Fruit fly (Drosophila melanogaster): ENCODE measurements around the gene Pgant35A.

DNA sequence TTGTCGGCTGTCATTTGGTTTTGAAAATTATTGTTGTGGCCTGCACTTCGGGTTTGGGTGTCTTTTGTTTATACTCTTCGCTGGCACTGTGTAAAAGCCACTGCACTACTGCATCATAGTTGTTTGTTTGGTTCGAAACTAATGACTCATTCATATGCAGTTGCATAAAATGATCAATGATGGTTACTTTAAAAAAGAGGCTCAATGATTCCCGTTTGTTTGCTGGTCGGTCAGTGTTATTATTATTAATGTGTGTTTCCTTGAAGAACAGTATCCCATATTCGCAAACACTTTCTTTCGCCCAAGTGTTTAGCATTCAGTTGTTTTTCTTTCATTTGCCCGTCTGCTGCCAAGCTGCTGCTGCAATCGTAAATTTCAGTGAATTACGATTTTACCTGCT is 29.4 kb downstream of the Pgant35A start:
- no peak for TF ChIP-seq Dll (optimal IDR thresholded peaks at IDR 0.05)
- TF ChIP-seq psq (optimal IDR thresholded peaks at IDR 0.05) = no peak
